Fruit fly (Drosophila melanogaster) whole organism, embryonic: Measurements from ENCODE around the gene Sirup.

ENCODE experiments used
- Abd-B ChIP-seq: fragments of 200-800 bp; sonication (Bioruptor generic); optimal IDR thresholded peaks from 2 replicates; lab custom pipeline; 2018; ENCODE audit warnings: missing biosample characterization, mild to moderate bottlenecking, missing genetic modification characterization, moderate library complexity
- Atf-2 ChIP-seq: fragments of 200-800 bp; sonication (Bioruptor generic); optimal IDR thresholded peaks from 2 replicates; lab custom pipeline; 2016; ENCODE audit warnings: missing biosample characterization, missing genetic modification characterization
- B-H1 ChIP-seq: fragments of 200-800 bp; sonication (Bioruptor generic); IDR thresholded peaks from 3 replicates; pipeline ENCODE4 v1.3.6; 2022; ENCODE audit warnings: missing biosample characterization, missing genetic modification characterization
- Bgb ChIP-seq: fragments of 200-800 bp; sonication (Bioruptor generic); IDR thresholded peaks from 2 replicates; pipeline ENCODE4 v1.3.6; 2022; ENCODE audit warnings: missing biosample characterization, missing genetic modification characterization; ENCODE audit not compliant: partially characterized antibody
- BtbVII ChIP-seq: fragments of 200-800 bp; sonication (Bioruptor generic); optimal IDR thresholded peaks from 3 replicates; lab custom pipeline; 2017; ENCODE audit warnings: missing biosample characterization, mild to moderate bottlenecking, missing genetic modification characterization
- CG10321 ChIP-seq: fragments of 200-800 bp; sonication (Bioruptor generic); IDR thresholded peaks from 2 replicates; pipeline ENCODE4 v1.3.6; 2022; ENCODE audit warnings: missing biosample characterization, missing genetic modification characterization
- CG11456 ChIP-seq: fragments of 200-800 bp; sonication (Bioruptor generic); IDR thresholded peaks from 3 replicates; pipeline ENCODE4 v1.3.6; 2022; ENCODE audit warnings: missing biosample characterization, missing genetic modification characterization
- CG1602 ChIP-seq: fragments of 200-800 bp; sonication (Bioruptor generic); optimal IDR thresholded peaks from 3 replicates; lab custom pipeline; 2016; ENCODE audit warnings: missing biosample characterization, missing genetic modification characterization
- CG17328 ChIP-seq: fragments of 200-800 bp; sonication (Bioruptor generic); IDR thresholded peaks from 2 replicates; pipeline ENCODE4 v1.3.6; 2022; ENCODE audit warnings: missing biosample characterization, missing genetic modification characterization
- CG1832 ChIP-seq: fragments of 200-800 bp; sonication (Bioruptor generic); optimal IDR thresholded peaks from 2 replicates; lab custom pipeline; 2017; ENCODE audit warnings: missing biosample characterization, mild to moderate bottlenecking, missing genetic modification characterization, inconsistent platforms
- CG2875 ChIP-seq: fragments of 200-800 bp; sonication (Bioruptor generic); optimal IDR thresholded peaks from 2 replicates; lab custom pipeline; 2017; ENCODE audit warnings: missing biosample characterization, mild to moderate bottlenecking, missing genetic modification characterization, missing genetic modification reagents
- CG30020 ChIP-seq: fragments of 200-800 bp; optimal IDR thresholded peaks from 2 replicates; lab custom pipeline; 2019; ENCODE audit warnings: missing biosample characterization, mild to moderate bottlenecking, missing genetic modification characterization, moderate library complexity
- CG30403 ChIP-seq: fragments of 200-800 bp; sonication (Bioruptor generic); optimal IDR thresholded peaks from 3 replicates; lab custom pipeline; 2016; ENCODE audit warnings: missing biosample characterization, missing genetic modification characterization
- CG3163 ChIP-seq: fragments of 200-800 bp; sonication (Bioruptor generic); optimal IDR thresholded peaks from 3 replicates; lab custom pipeline; 2016; ENCODE audit warnings: missing biosample characterization, missing genetic modification characterization
- CG34376 ChIP-seq: fragments of 200-800 bp; sonication (Bioruptor generic); optimal IDR thresholded peaks from 2 replicates; lab custom pipeline; 2018; ENCODE audit warnings: missing biosample characterization, mild to moderate bottlenecking, missing genetic modification characterization
- CG4424 ChIP-seq: fragments of 200-800 bp; sonication (Bioruptor generic); optimal IDR thresholded peaks from 3 replicates; lab custom pipeline; 2016; ENCODE audit warnings: missing biosample characterization, missing genetic modification characterization
- CG5180 ChIP-seq: fragments of 200-800 bp; sonication (Bioruptor generic); optimal IDR thresholded peaks from 3 replicates; lab custom pipeline; 2017; ENCODE audit warnings: missing biosample characterization, missing genetic modification characterization, mild to moderate bottlenecking, moderate library complexity, missing genetic modification reagents
- CG6254 ChIP-seq: fragments of 200-800 bp; sonication (Bioruptor generic); optimal IDR thresholded peaks from 3 replicates; lab custom pipeline; 2017; ENCODE audit warnings: mild to moderate bottlenecking, missing biosample characterization, missing genetic modification reagents, missing genetic modification characterization
- CG7745 ChIP-seq: fragments of 200-800 bp; sonication (Bioruptor generic); optimal IDR thresholded peaks from 2 replicates; lab custom pipeline; 2018; ENCODE audit warnings: missing biosample characterization, mild to moderate bottlenecking, missing genetic modification characterization, moderate library complexity
- CG8281 ChIP-seq: fragments of 200-800 bp; sonication (Bioruptor generic); optimal IDR thresholded peaks from 2 replicates; lab custom pipeline; 2018; ENCODE audit warnings: missing biosample characterization, mild to moderate bottlenecking, missing genetic modification characterization, moderate library complexity
- CG8765 ChIP-seq: fragments of 200-800 bp; sonication (Bioruptor generic); IDR thresholded peaks from 2 replicates; pipeline ENCODE4 v1.3.6; 2022; ENCODE audit warnings: missing biosample characterization, missing genetic modification characterization
- CG9437 ChIP-seq: fragments of 200-800 bp; sonication (Bioruptor generic); optimal IDR thresholded peaks from 2 replicates; lab custom pipeline; 2018; ENCODE audit warnings: missing biosample characterization, mild to moderate bottlenecking, missing genetic modification characterization
- CG9727 ChIP-seq: fragments of 200-800 bp; sonication (Bioruptor generic); optimal IDR thresholded peaks from 3 replicates; lab custom pipeline; 2017; ENCODE audit warnings: missing biosample characterization, mild to moderate bottlenecking, missing genetic modification characterization
- CG9797 ChIP-seq: fragments of 200-800 bp; sonication (Bioruptor generic); optimal IDR thresholded peaks from 3 replicates; lab custom pipeline; 2018; ENCODE audit warnings: missing biosample characterization, mild to moderate bottlenecking, missing genetic modification characterization
- CG9817 ChIP-seq: fragments of 200-800 bp; sonication (Bioruptor generic); optimal IDR thresholded peaks from 2 replicates; lab custom pipeline; 2018; ENCODE audit warnings: missing biosample characterization, mild to moderate bottlenecking, missing genetic modification characterization, moderate library complexity
- ERR ChIP-seq: fragments of 200-800 bp; sonication (Bioruptor generic); optimal IDR thresholded peaks from 2 replicates; lab custom pipeline; 2016; ENCODE audit warnings: missing biosample characterization, missing genetic modification characterization
- GATAe ChIP-seq: fragments of 200-800 bp; sonication (Bioruptor generic); conservative IDR thresholded peaks from 2 replicates; pipeline ENCODE4 v1.3.6; 2022; ENCODE audit warnings: missing biosample characterization, missing genetic modification characterization
- HLH3B ChIP-seq: fragments of 200-800 bp; sonication (Bioruptor generic); IDR thresholded peaks from 2 replicates; pipeline ENCODE4 v1.3.6; 2022; ENCODE audit warnings: missing biosample characterization, missing genetic modification characterization
- Mes4 ChIP-seq: fragments of 200-800 bp; sonication (Bioruptor generic); optimal IDR thresholded peaks from 2 replicates; lab custom pipeline; 2016; ENCODE audit warnings: missing biosample characterization, missing genetic modification characterization
- Pdp1 ChIP-seq, 2 experiments: fragments of 200-800 bp; sonication (Bioruptor generic); optimal IDR thresholded peaks; 3 replicates each; lab custom pipeline; 2016; ENCODE audit warnings: missing biosample characterization in 2 of 2, missing genetic modification characterization in 2 of 2, mild to moderate bottlenecking in 1 of 2, moderate library complexity in 1 of 2
- TFAM ChIP-seq: fragments of 200-800 bp; sonication (Bioruptor generic); optimal IDR thresholded peaks from 2 replicates; lab custom pipeline; 2017; ENCODE audit warnings: missing biosample characterization, missing genetic modification characterization, inconsistent platforms
- amos ChIP-seq: fragments of 200-800 bp; sonication (Bioruptor generic); IDR thresholded peaks from 2 replicates; pipeline ENCODE4 v1.3.6; 2022; ENCODE audit warnings: missing biosample characterization, missing genetic modification characterization; ENCODE audit not compliant: partially characterized antibody
- bowl ChIP-seq: fragments of 200-800 bp; sonication (Bioruptor generic); IDR thresholded peaks from 2 replicates; pipeline ENCODE4 v1.3.6; 2022; ENCODE audit warnings: missing biosample characterization, missing genetic modification characterization
- btn ChIP-seq: fragments of 200-800 bp; sonication (Bioruptor generic); optimal IDR thresholded peaks from 2 replicates; lab custom pipeline; 2016; ENCODE audit warnings: missing biosample characterization, missing genetic modification characterization
- cad ChIP-seq: fragments of >200 bp; optimal IDR thresholded peaks from 2 replicates; lab custom pipeline; 2017; ENCODE audit warnings: missing biosample characterization, missing genetic modification characterization
- chn ChIP-seq: fragments of 200-800 bp; sonication (Bioruptor generic); optimal IDR thresholded peaks from 2 replicates; lab custom pipeline; 2016; ENCODE audit warnings: missing biosample characterization, missing genetic modification characterization
- dm ChIP-seq: fragments of 200-800 bp; sonication (Bioruptor generic); optimal IDR thresholded peaks from 3 replicates; lab custom pipeline; 2016; ENCODE audit warnings: missing biosample characterization, missing genetic modification characterization
- dysf ChIP-seq: fragments of 200-800 bp; sonication (Bioruptor generic); IDR thresholded peaks from 3 replicates; pipeline ENCODE4 v1.3.6; 2022; ENCODE audit warnings: missing biosample characterization, missing genetic modification characterization
- fd64A ChIP-seq: fragments of 200-800 bp; sonication (Bioruptor generic); optimal IDR thresholded peaks from 3 replicates; lab custom pipeline; 2018; ENCODE audit warnings: missing biosample characterization, mild to moderate bottlenecking, missing genetic modification characterization
- hth ChIP-seq: fragments of >200 bp; optimal IDR thresholded peaks from 2 replicates; lab custom pipeline; 2017; ENCODE audit warnings: inconsistent platforms
- lola ChIP-seq, 3 experiments: fragments of >200 bp in 2 of 3; fragments of 200-800 bp in 1 of 3; sonication (Bioruptor generic) in 1 of 3; optimal IDR thresholded peaks; 2 replicates each; lab custom pipeline; 2017 to 2019; ENCODE audit warnings: missing biosample characterization in 3 of 3, missing genetic modification characterization in 3 of 3, mild to moderate bottlenecking in 1 of 3, moderate library complexity in 1 of 3
- mam ChIP-seq: fragments of 200-800 bp; sonication (Bioruptor generic); optimal IDR thresholded peaks from 3 replicates; lab custom pipeline; 2016; ENCODE audit warnings: missing biosample characterization, missing genetic modification characterization
- nerfin-1 ChIP-seq: fragments of 200-800 bp; sonication (Bioruptor generic); optimal IDR thresholded peaks from 3 replicates; lab custom pipeline; 2019; ENCODE audit warnings: missing biosample characterization, mild to moderate bottlenecking, missing genetic modification characterization, moderate library complexity
- row ChIP-seq: fragments of 200-800 bp; sonication (Bioruptor generic); IDR thresholded peaks from 3 replicates; pipeline ENCODE4 v1.3.6; 2022; ENCODE audit warnings: missing biosample characterization, missing genetic modification characterization
- sc ChIP-seq, 3 experiments: fragments of >200 bp in 2 of 3; fragments of 200-800 bp in 1 of 3; sonication (Bioruptor generic) in 1 of 3; optimal IDR thresholded peaks; 2 replicates in 2 of 3; 3 replicates in 1 of 3; lab custom pipeline; 2017; ENCODE audit warnings: mild to moderate bottlenecking in 1 of 3, missing biosample characterization in 1 of 3, missing genetic modification characterization in 1 of 3, missing genetic modification reagents in 1 of 3
- sd ChIP-seq: fragments of 200-800 bp; sonication (Bioruptor generic); optimal IDR thresholded peaks from 3 replicates; lab custom pipeline; 2018; ENCODE audit warnings: missing biosample characterization, mild to moderate bottlenecking, missing genetic modification characterization, moderate library complexity
- sima ChIP-seq: fragments of 200-800 bp; sonication (Bioruptor generic); optimal IDR thresholded peaks from 2 replicates; lab custom pipeline; 2016; ENCODE audit warnings: missing biosample characterization, missing genetic modification characterization
- slou ChIP-seq: fragments of 200-800 bp; sonication (Bioruptor generic); optimal IDR thresholded peaks from 3 replicates; lab custom pipeline; 2016; ENCODE audit warnings: missing biosample characterization, missing genetic modification characterization
- unc-4 ChIP-seq: fragments of 200-800 bp; sonication (Bioruptor generic); IDR thresholded peaks from 2 replicates; pipeline ENCODE4 v1.3.6; 2022; ENCODE audit warnings: missing biosample characterization, missing genetic modification characterization; ENCODE audit not compliant: partially characterized antibody
- vnd ChIP-seq: fragments of 200-800 bp; sonication (Bioruptor generic); IDR thresholded peaks from 3 replicates; pipeline ENCODE4 v1.3.6; 2022; ENCODE audit warnings: missing biosample characterization, missing genetic modification characterization; ENCODE audit not compliant: partially characterized antibody

The Sirup gene

DNA sequence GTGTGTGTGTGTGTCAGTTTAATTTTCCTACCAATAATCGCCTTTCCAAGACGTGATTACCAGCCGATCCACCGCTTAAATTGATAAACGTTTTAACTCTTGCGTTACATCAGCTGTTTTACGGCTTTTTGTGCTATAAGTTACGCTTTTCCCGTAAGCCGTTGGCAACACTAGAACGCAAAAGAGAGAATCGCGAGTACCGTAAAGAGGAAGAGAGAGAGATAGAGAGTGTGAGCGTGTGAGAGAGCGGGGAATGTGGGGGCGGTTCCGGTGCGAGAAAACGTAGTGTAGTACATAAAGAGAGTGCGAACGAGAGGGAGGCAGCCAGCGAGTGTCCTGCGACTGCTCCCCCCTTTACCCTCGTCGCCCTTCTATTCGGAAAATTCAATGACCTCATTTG, 32.9 kb downstream of the Sirup start (continued):
- no peak for TF ChIP-seq amos (GFP tag; lab: Robert Waterston, UW)
- TF ChIP-seq HLH3B (GFP tag; lab: Robert Waterston, UW) = no peak
- no peak for TF ChIP-seq CG5180 (GFP tag; lab: Kevin White, UChicago)
- no peak for TF ChIP-seq GATAe (GFP tag; lab: Robert Waterston, UW)
- TF ChIP-seq Pdp1 (GFP tag; optimal IDR thresholded peaks at IDR 0.05; lab: Kevin White, UChicago) = peak in 1 of 2 experiments; percentile 29
- no peak for TF ChIP-seq B-H1 (GFP tag; lab: Robert Waterston, UW)
- TF ChIP-seq CG17328 (GFP tag; lab: Robert Waterston, UW) = no peak
- TF ChIP-seq Atf-2 (GFP tag; lab: Kevin White, UChicago) = no peak
- TF ChIP-seq CG4424 (GFP tag; lab: Kevin White, UChicago) = no peak
- no peak for TF ChIP-seq Abd-B (GFP tag; lab: Kevin White, UChicago)
- no peak for TF ChIP-seq cad (GFP tag; lab: Kevin White, UChicago)
- TF ChIP-seq bowl (GFP tag; lab: Robert Waterston, UW) = no peak
- no peak for TF ChIP-seq TFAM (GFP tag; lab: Kevin White, UChicago)
- TF ChIP-seq Mes4 (GFP tag; lab: Kevin White, UChicago) = no peak
- TF ChIP-seq ERR (GFP tag; lab: Kevin White, UChicago) = no peak
- no peak for TF ChIP-seq sc (optimal IDR thresholded peaks at IDR 0.05; lab: Kevin White, UChicago)
- no peak for TF ChIP-seq sc (GFP tag; optimal IDR thresholded peaks at IDR 0.05; lab: Kevin White, UChicago)
- 0 out of 3 replicates have a peak, but pooled peaks have one; percentile 11 for TF ChIP-seq row (GFP tag; lab: Robert Waterston, UW)
- TF ChIP-seq CG30020 (tag; lab: Kevin White, UChicago) = no peak
- TF ChIP-seq dysf (GFP tag; lab: Robert Waterston, UW) = no peak
- TF ChIP-seq Bgb (GFP tag; lab: Robert Waterston, UW) = no peak
- TF ChIP-seq CG9437 (GFP tag; lab: Kevin White, UChicago) = no peak
- no peak for TF ChIP-seq CG8281 (tag; lab: Kevin White, UChicago)
- no peak for TF ChIP-seq CG2875
- TF ChIP-seq sima (GFP tag; lab: Kevin White, UChicago) = no peak
- peak; percentile 11 for TF ChIP-seq nerfin-1
- peak; percentile 23 for TF ChIP-seq CG34376 (GFP tag; lab: Kevin White, UChicago)
- peak; percentile 9 for TF ChIP-seq CG6254 (GFP tag; lab: Kevin White, UChicago)
- no peak for TF ChIP-seq CG9817 (tag; lab: Kevin White, UChicago)
- no peak for TF ChIP-seq CG7745
- TF ChIP-seq slou (GFP tag; lab: Kevin White, UChicago) = no peak
- peak; percentile 88 for TF ChIP-seq sd
- TF ChIP-seq CG3163 = peak; percentile 79
- peak; percentile 44; the same call in 1 of the 2 replicates for TF ChIP-seq CG10321 (GFP tag; lab: Robert Waterston, UW)
- TF ChIP-seq dm (GFP tag; lab: Kevin White, UChicago) = no peak
- no peak for TF ChIP-seq mam (GFP tag; lab: Kevin White, UChicago)
- TF ChIP-seq lola (GFP tag; optimal IDR thresholded peaks at IDR 0.05; lab: Kevin White, UChicago) = no peak
- TF ChIP-seq BtbVII (GFP tag; lab: Kevin White, UChicago) = peak; percentile 45
- TF ChIP-seq CG8765 (GFP tag; lab: Robert Waterston, UW) = 0 out of 2 replicates have a peak, but pooled peaks have one; percentile 6
- TF ChIP-seq vnd = no peak
- no peak for TF ChIP-seq hth (lab: Kevin White, UChicago)
- TF ChIP-seq unc-4 (GFP tag; lab: Robert Waterston, UW) = 0 out of 2 replicates have a peak, but pooled peaks have one; percentile 36
- no peak for TF ChIP-seq btn
- TF ChIP-seq CG9727 (GFP tag; lab: Kevin White, UChicago) = no peak
- no peak for TF ChIP-seq CG11456 (GFP tag; lab: Robert Waterston, UW)
- no peak for TF ChIP-seq CG1602 (GFP tag; lab: Kevin White, UChicago)
- TF ChIP-seq chn (GFP tag; lab: Kevin White, UChicago) = peak; percentile 8
- no peak for TF ChIP-seq fd64A (GFP tag; lab: Kevin White, UChicago)
- no peak for TF ChIP-seq CG9797 (GFP tag; lab: Kevin White, UChicago)
- TF ChIP-seq CG1832 (GFP tag; lab: Kevin White, UChicago) = peak; percentile 68
- TF ChIP-seq CG30403 (GFP tag; lab: Kevin White, UChicago) = no peak
